Worm (Caenorhabditis elegans) whole organism, early embryonic: ENCODE data around the gene C33F10.11.

Source experiments
- B0310.2 ChIP-seq: sonication (generic microtip); optimal IDR thresholded peaks from 2 replicates; lab custom pipeline; 2016; ENCODE audit warnings: mild to moderate bottlenecking, missing genetic modification characterization, missing compliant biosample characterization
- ama-1 ChIP-seq: fragments of 150-350 bp; optimal IDR thresholded peaks from 2 replicates; lab custom pipeline; 2014
- flt-1 ChIP-seq: fragments of 200-800 bp; sonication (Bioruptor generic); IDR thresholded peaks from 2 replicates; pipeline ENCODE4 v1.3.6; 2022; ENCODE audit warnings: missing genetic modification characterization, missing compliant biosample characterization
- tra-4 ChIP-seq: sonication (generic microtip); optimal IDR thresholded peaks from 2 replicates; lab custom pipeline; 2017; ENCODE audit warnings: missing genetic modification characterization, missing compliant biosample characterization

ce11 chrII:4790687-4791086 lies 44.0 kb downstream of the C33F10.11 start:
- TF ChIP-seq ama-1 (lab: Kevin White, UChicago) (no peak), B0310.2 (tag; lab: Kevin White, UChicago) (no peak), flt-1 (GFP tag; lab: Robert Waterston, UW) (no peak), tra-4 (tag; lab: Kevin White, UChicago) (no peak)
